Worm (Caenorhabditis elegans): ENCODE results near the gene pph-2.

DNA sequence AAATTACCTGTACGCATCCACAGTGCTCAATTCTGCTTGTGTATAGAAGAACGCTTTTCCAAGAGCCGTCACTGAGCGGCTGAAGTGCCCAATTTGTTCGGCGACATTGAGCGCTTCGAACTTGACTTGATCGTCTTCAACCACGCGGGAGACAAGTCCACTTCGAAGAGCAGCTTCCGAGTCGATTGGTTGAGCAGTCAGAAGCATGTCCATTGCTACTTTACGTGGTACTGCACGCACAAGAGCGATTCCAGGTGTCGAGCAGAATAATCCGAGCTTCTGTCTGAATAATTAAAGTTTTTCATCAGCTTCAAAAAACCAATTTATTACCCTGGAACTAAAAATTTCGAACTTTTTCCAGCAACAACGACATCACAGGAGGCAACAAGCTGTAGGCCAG, 22.1 kb downstream of the pph-2 start:
- TF ChIP-seq F10E7.11 (tag; optimal IDR thresholded peaks at IDR 0.05) (no peak), snpc-4 (GFP tag; optimal IDR thresholded peaks at IDR 0.05) (no peak), snpc-4 (tag; optimal IDR thresholded peaks at IDR 0.05) (no peak), tlf-1 (GFP tag; optimal IDR thresholded peaks at IDR 0.05) (no peak), egl-44 (GFP tag; IDR thresholded peaks at IDR 0.05) (no peak), efl-1 (GFP tag; optimal IDR thresholded peaks at IDR 0.05) (no peak), unc-130 (GFP tag; optimal IDR thresholded peaks at IDR 0.05) (no peak), Y53G8AR.9 (GFP tag; conservative IDR thresholded peaks at IDR 0.05) (no peak), T07F8.4 (tag; optimal IDR thresholded peaks at IDR 0.05) (no peak), pha-4 (tag; optimal IDR thresholded peaks at IDR 0.05) (no peak), attf-5 (GFP tag; optimal IDR thresholded peaks at IDR 0.05) (no peak), F49E8.2 (tag; optimal IDR thresholded peaks at IDR 0.05; ENCODE audit: insufficient read depth) (no peak), pbrm-1 (GFP tag; IDR thresholded peaks at IDR 0.05) (no peak), ama-1 (optimal IDR thresholded peaks at IDR 0.05) (no peak), ama-1 (GFP tag; optimal IDR thresholded peaks at IDR 0.05) (no peak), ccch-3 (GFP tag; optimal IDR thresholded peaks at IDR 0.05) (no peak)
